Fruit fly (Drosophila melanogaster): ENCODE results near the gene Paf-AHalpha.

Paf-AHalpha gene

DNA sequence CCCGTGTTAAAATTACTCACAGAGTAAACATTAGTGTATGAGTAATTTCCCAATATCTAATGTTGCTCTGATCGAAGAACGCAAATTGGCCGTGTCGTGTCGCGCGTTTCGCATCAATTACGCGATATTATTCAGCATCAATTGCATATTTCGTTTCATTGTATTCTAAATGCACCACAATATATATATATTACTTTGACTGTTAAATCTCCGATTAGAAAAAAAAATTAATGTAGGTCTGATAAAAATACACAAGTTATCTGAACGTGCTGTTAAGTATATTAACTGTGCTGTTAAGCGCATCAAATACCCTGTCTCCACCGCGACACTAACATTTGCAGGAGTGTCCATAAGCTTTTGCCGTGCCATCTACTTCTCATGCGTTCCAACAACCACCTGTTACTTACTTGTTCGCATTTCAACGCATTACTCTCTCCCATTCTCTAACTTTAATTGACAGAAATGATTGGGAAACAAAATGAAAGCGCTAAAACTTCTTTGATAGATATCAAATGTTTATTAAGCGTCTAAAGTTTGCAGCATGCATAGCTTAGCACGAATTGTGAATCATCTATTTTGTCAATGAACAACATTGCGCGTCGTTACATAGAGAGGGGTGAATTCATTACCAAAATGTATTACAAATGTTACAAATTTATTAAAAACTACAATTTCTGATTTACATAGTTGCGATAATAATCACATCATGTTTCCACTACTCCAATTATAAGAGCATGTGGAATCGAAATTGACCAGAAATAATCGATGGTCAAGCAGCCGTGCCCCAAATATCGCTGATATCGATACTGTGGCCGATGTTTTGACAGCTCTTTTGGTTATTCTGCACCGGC, 24.7 kb downstream of the Paf-AHalpha start, which contains the start of the genes Graf and mRpL3:
Gene Graf, minus strand, starts transcription at position 287 of the 851 bp plus-strand sequence.
Gene mRpL3, plus strand, starts transcription at position 802 of the 851 bp plus-strand sequence.
- TF ChIP-seq CG11762 (GFP tag; optimal IDR thresholded peaks at IDR 0.05; ENCODE audit: insufficient read depth) (no peak), Eip78C (GFP tag) (peak; percentile 53), svp (GFP tag) (no peak), fkh (GFP tag; optimal IDR thresholded peaks at IDR 0.05) (peak; percentile 36), cyc (GFP tag; optimal IDR thresholded peaks at IDR 0.05) (peak; percentile 21), lz (GFP tag; optimal IDR thresholded peaks at IDR 0.05) (peak; percentile 3)

DNA sequence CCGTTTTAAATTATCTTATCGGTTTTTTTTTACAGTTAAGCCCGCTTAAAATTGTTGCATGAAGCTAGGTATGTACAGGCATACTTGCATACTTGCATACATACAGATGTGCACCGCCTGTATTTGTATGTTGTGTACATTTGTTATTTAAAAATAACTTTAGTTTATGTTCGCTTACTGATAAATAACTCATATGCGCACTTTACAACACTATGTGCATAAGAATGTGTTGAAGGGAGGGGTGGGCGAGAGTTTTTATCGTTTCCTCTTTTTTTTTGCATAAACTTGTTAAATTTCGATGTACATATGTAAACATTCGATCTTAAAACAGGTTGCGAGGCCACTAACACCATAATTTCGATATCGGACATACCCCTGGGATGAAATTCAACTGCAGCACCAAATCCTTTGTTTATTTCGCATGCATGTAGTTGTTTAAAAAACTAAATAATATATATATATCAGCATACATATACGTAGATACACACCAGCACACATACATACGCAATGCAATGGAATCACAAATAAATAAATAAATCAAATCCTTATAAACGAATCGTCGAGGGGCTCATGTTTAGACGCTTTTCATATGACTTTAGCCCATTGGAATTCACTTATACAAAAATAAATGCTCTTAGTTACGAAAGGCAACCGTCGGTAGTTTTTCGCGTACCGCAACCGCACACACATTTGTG, 25.5 kb downstream of the Paf-AHalpha start:
- no peak for TF ChIP-seq Eip78C (GFP tag)
- TF ChIP-seq CG8119 (GFP tag; IDR thresholded peaks at IDR 0.05), result no peak
- no peak for TF ChIP-seq esn (GFP tag; optimal IDR thresholded peaks at IDR 0.05)
- TF ChIP-seq CG11902 (GFP tag; optimal IDR thresholded peaks at IDR 0.05), result no peak
- no peak for TF ChIP-seq CG6854 (GFP tag; optimal IDR thresholded peaks at IDR 0.05)

DNA sequence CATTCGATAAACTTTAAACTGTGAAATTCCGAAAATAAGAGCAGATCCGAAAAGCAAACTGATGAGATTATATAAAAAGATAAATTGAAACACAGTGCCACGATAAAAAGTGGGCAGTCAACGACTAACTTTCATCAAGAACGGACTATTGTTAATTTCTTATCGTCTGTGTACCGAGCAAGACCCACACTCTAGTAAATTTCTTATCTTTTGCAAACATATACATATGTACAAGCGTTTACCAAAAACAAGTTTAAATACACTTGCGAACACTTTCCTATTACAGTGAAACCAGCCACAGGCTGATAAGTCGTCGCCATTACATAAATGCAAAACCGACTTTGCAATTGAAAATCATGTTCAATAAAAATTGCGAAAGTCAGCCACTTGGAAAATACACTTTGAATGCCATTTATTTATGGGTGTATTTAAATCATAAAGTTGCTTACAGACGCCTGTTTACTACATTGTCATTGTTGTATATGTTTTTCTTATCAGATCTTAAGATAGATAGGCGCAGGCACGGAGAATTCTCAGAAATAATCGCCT, 26.6 kb downstream of the Paf-AHalpha start:
- TF ChIP-seq fkh (GFP tag; optimal IDR thresholded peaks at IDR 0.05) (peak; percentile 50), CG15336 (GFP tag; IDR thresholded peaks at IDR 0.05) (no peak), CG32006 (GFP tag; optimal IDR thresholded peaks at IDR 0.05) (no peak), Sox15 (GFP tag; optimal IDR thresholded peaks at IDR 0.05) (no peak), CG9139 (GFP tag; optimal IDR thresholded peaks at IDR 0.05) (no peak), Eip78C (GFP tag) (peak; percentile 20), eg (GFP tag; IDR thresholded peaks at IDR 0.05) (no peak), Gug (GFP tag; IDR thresholded peaks at IDR 0.05) (no peak), CG7368 (GFP tag; optimal IDR thresholded peaks at IDR 0.05) (no peak), fd85E (GFP tag; optimal IDR thresholded peaks at IDR 0.05) (no peak), CG6163 (GFP tag; IDR thresholded peaks at IDR 0.05) (no peak), fd59A (GFP tag; optimal IDR thresholded peaks at IDR 0.05) (no peak), CG6276 (GFP tag; optimal IDR thresholded peaks at IDR 0.05) (no peak), vri (GFP tag; optimal IDR thresholded peaks at IDR 0.05) (peak; percentile 37)

DNA sequence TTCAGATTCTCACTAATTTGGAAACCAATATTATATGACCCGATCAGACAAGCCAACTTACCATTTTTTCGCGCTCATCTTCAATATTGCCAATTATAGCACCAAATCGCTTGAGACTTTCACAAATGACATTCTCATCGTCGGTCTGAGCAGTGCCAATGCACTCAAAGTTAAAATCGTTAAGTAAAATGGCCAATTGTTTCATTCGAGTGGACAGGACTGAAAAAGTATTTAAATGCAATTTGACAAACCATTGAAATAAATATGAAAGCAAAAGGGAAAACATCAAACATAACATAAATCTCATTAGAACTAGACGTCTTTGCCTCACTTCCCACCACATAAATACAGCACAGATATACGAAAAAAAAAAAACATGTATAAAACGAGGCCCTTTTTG, 29.4 kb downstream of the Paf-AHalpha start, which contains the start of gene CG8260:
Gene CG8260, plus strand, starts transcription at position 301 of the 400 bp plus-strand sequence.
- TF ChIP-seq spab (GFP tag; optimal IDR thresholded peaks at IDR 0.05) (no peak), CG9139 (GFP tag; optimal IDR thresholded peaks at IDR 0.05) (no peak), CG31627 (GFP tag; optimal IDR thresholded peaks at IDR 0.05) (no peak), Gug (GFP tag; IDR thresholded peaks at IDR 0.05) (no peak), CG11294 (GFP tag; IDR thresholded peaks at IDR 0.05) (no peak), fkh (GFP tag; optimal IDR thresholded peaks at IDR 0.05) (no peak), salr (GFP tag; optimal IDR thresholded peaks at IDR 0.05) (no peak), CG4318 (GFP tag; optimal IDR thresholded peaks at IDR 0.05) (no peak), CG10631 (GFP tag; optimal IDR thresholded peaks at IDR 0.05) (no peak), Smox (GFP tag; optimal IDR thresholded peaks at IDR 0.05) (no peak)

DNA sequence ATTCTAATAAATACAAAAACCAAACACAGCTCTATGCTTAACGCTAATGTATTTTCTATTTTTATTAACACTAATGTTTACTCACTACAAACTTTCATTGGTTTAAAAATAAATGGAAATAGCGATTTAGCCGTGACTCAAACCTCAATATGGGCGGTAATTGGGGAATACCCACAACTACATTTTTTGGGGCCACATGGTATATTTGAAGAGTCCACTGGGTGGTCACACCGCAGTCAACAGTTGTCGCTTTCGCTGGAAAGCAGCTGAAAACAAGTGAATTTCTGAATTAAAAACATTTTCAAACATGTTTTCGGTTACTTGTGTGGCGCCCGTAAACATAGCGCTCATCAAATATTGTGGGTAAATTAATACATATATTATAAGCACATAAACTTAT, 36.4 kb downstream of the Paf-AHalpha start, which contains the start of gene Mvd:
Gene Mvd, plus strand, starts transcription at position 222 of the 400 bp plus-strand sequence.
- peak; percentile 6 for TF ChIP-seq CG3032 (tag; optimal IDR thresholded peaks at IDR 0.05)
- TF ChIP-seq Hr4 (GFP tag; optimal IDR thresholded peaks at IDR 0.05), result no peak
- TF ChIP-seq Blimp-1 (GFP tag; optimal IDR thresholded peaks at IDR 0.05), result peak; percentile 65
- TF ChIP-seq fkh (GFP tag; optimal IDR thresholded peaks at IDR 0.05), result peak; percentile 90
- TF ChIP-seq ss (GFP tag; optimal IDR thresholded peaks at IDR 0.05), result no peak
- TF ChIP-seq Eip78C (GFP tag), result peak; percentile 64
- no peak for TF ChIP-seq acj6 (GFP tag; optimal IDR thresholded peaks at IDR 0.05)
- no peak for TF ChIP-seq CG11294 (GFP tag; IDR thresholded peaks at IDR 0.05)
